Worm (Caenorhabditis elegans): ENCODE results near the gene gln-6.

ce11 chrIV:9717844-9718243 lies 22.9 kb downstream of the gln-6 start:
- TF ChIP-seq flt-1 (GFP tag; IDR thresholded peaks at IDR 0.05) (no peak), ceh-36 (tag; optimal IDR thresholded peaks at IDR 0.05) (no peak), ceh-13 (GFP tag; optimal IDR thresholded peaks at IDR 0.05) (no peak), pes-1 (GFP tag; IDR thresholded peaks at IDR 0.05) (no peak), ama-1 (optimal IDR thresholded peaks at IDR 0.05) (no peak)
